Worm (Caenorhabditis elegans): Measurements from ENCODE around the gene ocr-2.

Gene ocr-2

ce11 chrIV:8232428-8232827, 12.5 kb upstream of the ocr-2 start (continued):
- TF ChIP-seq mdl-1 (tag; optimal IDR thresholded peaks at IDR 0.05), result peak in 1 of 2 experiments; percentile 39
- peak; percentile 36 for TF ChIP-seq nhr-20 (tag; optimal IDR thresholded peaks at IDR 0.05)
- TF ChIP-seq ces-1 (GFP tag; optimal IDR thresholded peaks at IDR 0.05), result no peak
- TF ChIP-seq sox-4 (tag; optimal IDR thresholded peaks at IDR 0.05), result no peak
- peak; percentile 40 for TF ChIP-seq swsn-7 (tag; optimal IDR thresholded peaks at IDR 0.05)

ce11 chrIV:8229523-8229922, 9.6 kb upstream of the ocr-2 start:
- TF ChIP-seq rnt-1 (tag; optimal IDR thresholded peaks at IDR 0.05), result peak; percentile 27
- TF ChIP-seq efl-1 (optimal IDR thresholded peaks at IDR 0.05), result peak; percentile 14 to 17
- TF ChIP-seq efl-1 (GFP tag; optimal IDR thresholded peaks at IDR 0.05 in 1 of 2), result no peak
- TF ChIP-seq elt-3 (tag; optimal IDR thresholded peaks at IDR 0.05), result peak in 2 of 6 experiments; percentile 20 to 22
- no peak for TF ChIP-seq zip-4 (GFP tag; optimal IDR thresholded peaks at IDR 0.05)
- TF ChIP-seq sup-37 (GFP tag; optimal IDR thresholded peaks at IDR 0.05), result peak; percentile 11
- peak; percentile 24 for TF ChIP-seq nhr-19 (GFP tag; conservative IDR thresholded peaks at IDR 0.05)
- TF ChIP-seq hpl-2 (GFP tag; optimal IDR thresholded peaks at IDR 0.05), result peak; percentile 16
- TF ChIP-seq nhr-85 (tag), result peak; percentile 85
- peak; percentile 76 for TF ChIP-seq elt-2 (tag; optimal IDR thresholded peaks at IDR 0.05)
- no peak for TF ChIP-seq hlh-17 (GFP tag; optimal IDR thresholded peaks at IDR 0.05; ENCODE audit: borderline replicate concordance)
- no peak for TF ChIP-seq aly-2 (tag; optimal IDR thresholded peaks at IDR 0.05)
- TF ChIP-seq egl-27 (tag; optimal IDR thresholded peaks at IDR 0.05), result peak in 1 of 2 experiments; percentile 15
- no peak for TF ChIP-seq ets-5 (GFP tag; IDR thresholded peaks at IDR 0.05)
- no peak for TF ChIP-seq pax-3 (tag; optimal IDR thresholded peaks at IDR 0.05)
- no peak for TF ChIP-seq ceh-88 (GFP tag; IDR thresholded peaks at IDR 0.05)
- peak in 1 of 2 experiments; percentile 35 for TF ChIP-seq lsy-2 (tag; optimal IDR thresholded peaks at IDR 0.05)
- TF ChIP-seq mdl-1 (tag; optimal IDR thresholded peaks at IDR 0.05), result peak in 1 of 2 experiments; percentile 55
- TF ChIP-seq lin-35 (GFP tag; optimal IDR thresholded peaks at IDR 0.05), result peak in 1 of 2 experiments; percentile 56
- TF ChIP-seq swsn-7 (tag; optimal IDR thresholded peaks at IDR 0.05), result peak; percentile 51
- TF ChIP-seq lin-14 (GFP tag; optimal IDR thresholded peaks at IDR 0.05), result peak; percentile 82
- TF ChIP-seq nhr-76 (tag; optimal IDR thresholded peaks at IDR 0.05), result no peak
- TF ChIP-seq nhr-90 (tag; optimal IDR thresholded peaks at IDR 0.05; ENCODE audit: poor library complexity), result peak; percentile 66
- TF ChIP-seq snu-23 (GFP tag; optimal IDR thresholded peaks at IDR 0.05), result peak; percentile 43
- peak; percentile 87 for TF ChIP-seq nhr-20 (tag; optimal IDR thresholded peaks at IDR 0.05)
- TF ChIP-seq pag-3 (tag; optimal IDR thresholded peaks at IDR 0.05; ENCODE audit: borderline replicate concordance, insufficient read depth), result no peak
- no peak for TF ChIP-seq lin-39 (tag; optimal IDR thresholded peaks at IDR 0.05)
- TF ChIP-seq nhr-71 (tag; optimal IDR thresholded peaks at IDR 0.05), result peak; percentile 68
- TF ChIP-seq sox-4 (tag; optimal IDR thresholded peaks at IDR 0.05), result no peak
- peak; percentile 63 for TF ChIP-seq tbx-2 (tag; optimal IDR thresholded peaks at IDR 0.05)
- TF ChIP-seq mab-9 (GFP tag; IDR thresholded peaks at IDR 0.05), result no peak
- TF ChIP-seq jun-1 (tag; optimal IDR thresholded peaks at IDR 0.05), result peak; percentile 59
- peak; percentile 39 for TF ChIP-seq nhr-47 (tag; optimal IDR thresholded peaks at IDR 0.05)
- TF ChIP-seq xbp-1 (tag; optimal IDR thresholded peaks at IDR 0.05), result peak; percentile 20
- no peak for TF ChIP-seq hlh-4 (tag; optimal IDR thresholded peaks at IDR 0.05)
- TF ChIP-seq Y116A8C.19 (tag; optimal IDR thresholded peaks at IDR 0.05; ENCODE audit: borderline replicate concordance), result no peak
- TF ChIP-seq dsc-1 (tag; optimal IDR thresholded peaks at IDR 0.05), result no peak
- peak; percentile 58 for TF ChIP-seq nhr-77 (tag; optimal IDR thresholded peaks at IDR 0.05)
- no peak for TF ChIP-seq zag-1 (tag; optimal IDR thresholded peaks at IDR 0.05)
- TF ChIP-seq unc-86 (tag; optimal IDR thresholded peaks at IDR 0.05), result no peak
